Fruit fly (Drosophila melanogaster) whole organism: ENCODE results near the gene CG5359.

ENCODE experiments used
- CG8478 ChIP-seq: fragments of >200 bp; optimal IDR thresholded peaks from 2 replicates; lab custom pipeline; 2018; ENCODE audit warnings: inconsistent platforms
- Dll ChIP-seq: fragments of >200 bp; optimal IDR thresholded peaks from 2 replicates; lab custom pipeline; 2017
- EcR ChIP-seq, 2 experiments: fragments of >200 bp; optimal IDR thresholded peaks; 2 replicates each; lab custom pipeline; 2017; ENCODE audit warnings: missing biosample characterization in 2 of 2, missing genetic modification characterization in 2 of 2, missing genetic modification reagents in 2 of 2
- pan ChIP-seq: fragments of >200 bp; optimal IDR thresholded peaks from 2 replicates; lab custom pipeline; 2017
- psq ChIP-seq: fragments of >200 bp; optimal IDR thresholded peaks from 2 replicates; lab custom pipeline; 2017
- usp ChIP-seq: fragments of >200 bp; optimal IDR thresholded peaks from 2 replicates; lab custom pipeline; 2017; ENCODE audit warnings: missing biosample characterization, missing genetic modification characterization, mixed read lengths

Gene CG5359

dm6 chr3R:10001174-10001789, at the start of gene CG5359:
CG5359 (minus strand) TSS chr3R:10001276.
- no peak for TF ChIP-seq CG8478 (lab: Kevin White, UChicago)
- TF ChIP-seq usp = no peak
- no peak for TF ChIP-seq pan (lab: Kevin White, UChicago)
- TF ChIP-seq psq (lab: Kevin White, UChicago) = no peak
- no peak for TF ChIP-seq EcR (GFP tag; optimal IDR thresholded peaks at IDR 0.05; lab: Kevin White, UChicago)
- TF ChIP-seq Dll = no peak

dm6 chr3R:10048842-10049527, 47.9 kb upstream of the CG5359 start, which contains the start of gene ohgt:
ohgt (plus strand) TSS chr3R:10049199.
- TF ChIP-seq usp (no peak), pan (lab: Kevin White, UChicago) (no peak)

dm6 chr3R:10048775-10048841, 47.5 kb upstream of the CG5359 start, which contains the start of gene CG12811:
CG12811 (minus strand) TSS chr3R:10048797.
- no peak for TF ChIP-seq Dll
- TF ChIP-seq CG8478 (lab: Kevin White, UChicago) = no peak
- TF ChIP-seq EcR (GFP tag; optimal IDR thresholded peaks at IDR 0.05; lab: Kevin White, UChicago) = no peak
- no peak for TF ChIP-seq usp
- TF ChIP-seq pan (lab: Kevin White, UChicago) = no peak
- TF ChIP-seq psq (lab: Kevin White, UChicago) = no peak

dm6 chr3R:10048035-10048774, 47.1 kb upstream of the CG5359 start:
- TF ChIP-seq CG8478 (lab: Kevin White, UChicago) (no peak), Dll (no peak), psq (lab: Kevin White, UChicago) (no peak), usp (no peak), pan (lab: Kevin White, UChicago) (no peak), EcR (GFP tag; optimal IDR thresholded peaks at IDR 0.05; lab: Kevin White, UChicago) (no peak)

- TF ChIP-seq usp (no peak), EcR (GFP tag; optimal IDR thresholded peaks at IDR 0.05; lab: Kevin White, UChicago) (no peak), Dll (no peak), CG8478 (lab: Kevin White, UChicago) (no peak), psq (lab: Kevin White, UChicago) (no peak), pan (lab: Kevin White, UChicago) (no peak)
Measured at dm6 chr3R:10045343-10045742, 44.3 kb upstream of the CG5359 start, which contains the start of the genes CG11722 and mtTFB2. CG11722 (minus strand) TSS chr3R:10045542. mtTFB2 (plus strand) TSS chr3R:10045574.

- no peak for TF ChIP-seq Dll
- no peak for TF ChIP-seq EcR (GFP tag; optimal IDR thresholded peaks at IDR 0.05; lab: Kevin White, UChicago)
- no peak for TF ChIP-seq usp
- TF ChIP-seq psq (lab: Kevin White, UChicago) = no peak
Measured at dm6 chr3R:10042664-10043372, 41.7 kb upstream of the CG5359 start, which contains the start of the genes Mical and CG3909. Mical (minus strand) TSS chr3R:10042895. CG3909 (plus strand) TSS chr3R:10043270.

dm6 chr3R:10042024-10042663, 41.1 kb upstream of the CG5359 start:
- TF ChIP-seq psq (lab: Kevin White, UChicago) (no peak), pan (lab: Kevin White, UChicago) (no peak), usp (no peak), CG8478 (lab: Kevin White, UChicago) (no peak), EcR (GFP tag; optimal IDR thresholded peaks at IDR 0.05; lab: Kevin White, UChicago) (no peak), Dll (no peak)

- TF ChIP-seq usp (no peak), pan (lab: Kevin White, UChicago) (no peak), psq (lab: Kevin White, UChicago) (no peak), CG8478 (lab: Kevin White, UChicago) (no peak), Dll (no peak), EcR (GFP tag; optimal IDR thresholded peaks at IDR 0.05; lab: Kevin White, UChicago) (peak; percentile 57 to 64)
Measured at dm6 chr3R:10040505-10040904, 39.4 kb upstream of the CG5359 start.

dm6 chr3R:10039188-10039587, 38.1 kb upstream of the CG5359 start:
- no peak for TF ChIP-seq Dll
- no peak for TF ChIP-seq EcR (GFP tag; optimal IDR thresholded peaks at IDR 0.05; lab: Kevin White, UChicago)
- TF ChIP-seq usp = no peak
- TF ChIP-seq CG8478 (lab: Kevin White, UChicago) = no peak
- no peak for TF ChIP-seq psq (lab: Kevin White, UChicago)

dm6 chr3R:10035765-10036164, 34.7 kb upstream of the CG5359 start:
- TF ChIP-seq usp (no peak), CG8478 (lab: Kevin White, UChicago) (no peak), psq (lab: Kevin White, UChicago) (no peak), pan (lab: Kevin White, UChicago) (no peak), EcR (GFP tag; optimal IDR thresholded peaks at IDR 0.05; lab: Kevin White, UChicago) (no peak), Dll (no peak)

dm6 chr3R:10034995-10035446, 33.9 kb upstream of the CG5359 start:
- TF ChIP-seq CG8478 (lab: Kevin White, UChicago) (no peak), EcR (GFP tag; optimal IDR thresholded peaks at IDR 0.05; lab: Kevin White, UChicago) (no peak), psq (lab: Kevin White, UChicago) (no peak), Dll (no peak), usp (no peak), pan (lab: Kevin White, UChicago) (no peak)
